Fruit fly (Drosophila melanogaster): Measurements from ENCODE around the gene REPTOR-BP.

DNA sequence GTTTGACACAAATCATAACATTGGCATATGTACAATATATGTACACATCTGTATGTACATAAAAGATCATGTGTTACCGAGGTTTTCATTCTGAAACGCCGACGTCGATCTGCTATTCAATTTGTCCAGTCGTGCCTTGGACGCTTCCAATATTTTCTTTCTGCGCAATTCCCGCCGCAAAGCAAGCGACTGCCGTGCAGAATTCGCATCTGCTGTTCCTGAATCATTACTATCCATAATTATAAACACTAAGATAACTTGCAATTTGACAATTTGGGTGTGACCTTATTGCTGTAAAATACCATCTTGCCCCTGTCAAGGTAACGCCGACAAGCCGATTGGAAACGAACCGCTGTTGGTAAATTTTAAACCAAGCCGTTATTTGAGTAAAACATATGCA lies 47.9 kb downstream of the REPTOR-BP start:
- TF ChIP-seq Hr4 (GFP tag; optimal IDR thresholded peaks at IDR 0.05) (no peak), Sox14 (GFP tag; optimal IDR thresholded peaks at IDR 0.05) (no peak), CG16779 (tag; optimal IDR thresholded peaks at IDR 0.05) (no peak), CG6854 (GFP tag; optimal IDR thresholded peaks at IDR 0.05) (no peak), Lpt (GFP tag; optimal IDR thresholded peaks at IDR 0.05) (no peak), Sox15 (GFP tag; optimal IDR thresholded peaks at IDR 0.05) (no peak), vri (GFP tag; optimal IDR thresholded peaks at IDR 0.05) (no peak), dac (GFP tag; optimal IDR thresholded peaks at IDR 0.05) (no peak), net (GFP tag; optimal IDR thresholded peaks at IDR 0.05) (no peak), CG7368 (GFP tag; optimal IDR thresholded peaks at IDR 0.05) (no peak)
